Worm (Caenorhabditis elegans) whole organism, young adult: ENCODE results near the gene pes-10.
A peak's percentile ranks its signal among the peaks of the same experiment; 100 is the strongest.

Experiments used
- B0019.2 ChIP-seq: fragments of 200-800 bp; sonication (Bioruptor generic); conservative IDR thresholded peaks from 2 replicates; pipeline ENCODE4 v1.3.6; 2022; ENCODE audit warnings: missing genetic modification reagents, missing genetic modification characterization, missing compliant biosample characterization
- F37B4.10 ChIP-seq: fragments of 200-800 bp; sonication (Bioruptor generic); IDR thresholded peaks from 2 replicates; pipeline ENCODE4 v1.3.6; 2022; ENCODE audit warnings: missing genetic modification characterization, missing compliant biosample characterization
- F57A8.1 ChIP-seq: fragments of 200-800 bp; sonication (Bioruptor generic); optimal IDR thresholded peaks from 2 replicates; lab custom pipeline; 2018; ENCODE audit warnings: mild to moderate bottlenecking, missing genetic modification characterization, moderate library complexity, missing compliant biosample characterization
- K12H6.12 ChIP-seq: fragments of 200-800 bp; sonication (Bioruptor generic); optimal IDR thresholded peaks from 2 replicates; lab custom pipeline; 2018; ENCODE audit warnings: mild to moderate bottlenecking, missing genetic modification characterization, missing compliant biosample characterization
- T26A5.8 ChIP-seq: sonication (generic microtip); optimal IDR thresholded peaks from 2 replicates; lab custom pipeline; 2016; ENCODE audit warnings: missing genetic modification characterization, missing compliant biosample characterization
- Y56A3A.18 ChIP-seq: fragments of 200-800 bp; sonication (Bioruptor generic); IDR thresholded peaks from 2 replicates; pipeline ENCODE4 v1.3.6; 2022; ENCODE audit warnings: missing genetic modification reagents, missing genetic modification characterization, missing compliant biosample characterization
- atf-7 ChIP-seq: sonication (generic microtip); optimal IDR thresholded peaks from 2 replicates; lab custom pipeline; 2017; ENCODE audit warnings: mild to moderate bottlenecking, missing genetic modification characterization, missing compliant biosample characterization
- attf-5 ChIP-seq: fragments of 200-800 bp; sonication (Bioruptor generic); optimal IDR thresholded peaks from 2 replicates; lab custom pipeline; 2018; ENCODE audit warnings: mild to moderate bottlenecking, missing genetic modification characterization, missing compliant biosample characterization
- cebp-1 ChIP-seq, 2 experiments: fragments of 200-800 bp in 1 of 2; sonication (Bioruptor generic) in 1 of 2; sonication (generic microtip) in 1 of 2; IDR thresholded peaks in 1 of 2; optimal IDR thresholded peaks in 1 of 2; 2 replicates each; pipeline versions ENCODE4 v1.3.6 to Lab custom; 2017 to 2022; ENCODE audit warnings: missing compliant biosample characterization in 2 of 2, missing genetic modification characterization in 2 of 2, mild to moderate bottlenecking in 1 of 2, missing genetic modification reagents in 1 of 2, moderate library complexity in 1 of 2
- cebp-2 ChIP-seq: fragments of 200-800 bp; sonication (Bioruptor generic); IDR thresholded peaks from 2 replicates; pipeline ENCODE4 v1.3.6; 2022; ENCODE audit warnings: missing genetic modification characterization, missing compliant biosample characterization
- ceh-100 ChIP-seq: fragments of 200-800 bp; sonication (Bioruptor generic); IDR thresholded peaks from 2 replicates; pipeline ENCODE4 v1.3.6; 2022; ENCODE audit warnings: missing genetic modification reagents, missing genetic modification characterization, missing compliant biosample characterization
- ceh-79 ChIP-seq: sonication (generic microtip); optimal IDR thresholded peaks from 2 replicates; lab custom pipeline; 2017; ENCODE audit warnings: mild to moderate bottlenecking, missing genetic modification characterization, missing compliant biosample characterization
- ceh-91 ChIP-seq: fragments of 200-800 bp; sonication (Bioruptor generic); IDR thresholded peaks from 2 replicates; pipeline ENCODE4 v1.3.6; 2022; ENCODE audit warnings: missing genetic modification reagents, missing genetic modification characterization, missing compliant biosample characterization
- dpff-1 ChIP-seq: sonication (generic microtip); optimal IDR thresholded peaks from 2 replicates; lab custom pipeline; 2017; ENCODE audit warnings: mild to moderate bottlenecking, missing genetic modification characterization, missing compliant biosample characterization
- hlh-26 ChIP-seq: fragments of 200-800 bp; sonication (Bioruptor generic); conservative IDR thresholded peaks from 2 replicates; pipeline ENCODE4 v1.3.6; 2022; ENCODE audit warnings: missing genetic modification reagents, missing genetic modification characterization, missing compliant biosample characterization
- hmg-1.2 ChIP-seq: fragments of 200-800 bp; sonication (Bioruptor generic); IDR thresholded peaks from 2 replicates; pipeline ENCODE4 v1.3.6; 2022; ENCODE audit warnings: missing genetic modification reagents, missing genetic modification characterization, missing compliant biosample characterization
- hmg-20 ChIP-seq: fragments of 200-800 bp; sonication (Bioruptor generic); IDR thresholded peaks from 2 replicates; pipeline ENCODE4 v1.3.6; 2022; ENCODE audit warnings: missing genetic modification reagents, missing genetic modification characterization, missing compliant biosample characterization
- lin-35 ChIP-seq, 3 experiments: fragments of 150-350 bp in 2 of 3; sonication (generic microtip) in 1 of 3; optimal IDR thresholded peaks; 2 replicates each; lab custom pipeline; 2014 to 2018; ENCODE audit warnings: missing biosample characterization in 3 of 3, missing genetic modification characterization in 3 of 3, missing genetic modification reagents in 3 of 3
- lin-54 ChIP-seq: fragments of 200-800 bp; sonication (Bioruptor generic); optimal IDR thresholded peaks from 2 replicates; lab custom pipeline; 2018; ENCODE audit warnings: mild to moderate bottlenecking, missing genetic modification characterization, missing compliant biosample characterization
- lir-1 ChIP-seq: fragments of 200-800 bp; sonication (Bioruptor generic); conservative IDR thresholded peaks from 2 replicates; pipeline ENCODE4 v1.3.6; 2022; ENCODE audit warnings: missing genetic modification reagents, missing genetic modification characterization, missing compliant biosample characterization
- lsl-1 ChIP-seq: fragments of 200-800 bp; sonication (Bioruptor generic); optimal IDR thresholded peaks from 2 replicates; lab custom pipeline; 2018; ENCODE audit warnings: mild to moderate bottlenecking, missing genetic modification characterization, moderate library complexity, missing compliant biosample characterization
- lsy-27 ChIP-seq: sonication (generic microtip); optimal IDR thresholded peaks from 2 replicates; lab custom pipeline; 2017; ENCODE audit warnings: missing genetic modification characterization, mild to moderate bottlenecking, missing compliant biosample characterization, antibody characterized with exemption, missing genotype, borderline replicate concordance; ENCODE audit not compliant: insufficient read depth
- madf-10 ChIP-seq: sonication (generic microtip); optimal IDR thresholded peaks from 2 replicates; lab custom pipeline; 2016; ENCODE audit warnings: mild to moderate bottlenecking, missing genetic modification characterization, missing compliant biosample characterization
- madf-8 ChIP-seq: fragments of 200-800 bp; sonication (Bioruptor generic); conservative IDR thresholded peaks from 2 replicates; pipeline ENCODE4 v1.3.6; 2022; ENCODE audit warnings: missing genetic modification reagents, missing genetic modification characterization, missing compliant biosample characterization
- mcd-1 ChIP-seq: fragments of 200-800 bp; sonication (Bioruptor generic); IDR thresholded peaks from 2 replicates; pipeline ENCODE4 v1.3.6; 2022; ENCODE audit warnings: missing genetic modification reagents, missing genetic modification characterization, missing compliant biosample characterization
- nfyb-1 ChIP-seq: fragments of 200-800 bp; sonication (Bioruptor generic); IDR thresholded peaks from 2 replicates; pipeline ENCODE4 v1.3.6; 2022; ENCODE audit warnings: missing genetic modification reagents, missing genetic modification characterization, missing compliant biosample characterization
- nhr-80 ChIP-seq: sonication (generic microtip); optimal IDR thresholded peaks from 2 replicates; lab custom pipeline; 2016; ENCODE audit warnings: missing genetic modification characterization, missing compliant biosample characterization
- pha-4 ChIP-seq: fragments of 150-350 bp; sonication (generic microtip); optimal IDR thresholded peaks from 2 replicates; lab custom pipeline; 2014; ENCODE audit warnings: missing biosample characterization, missing genetic modification reagents, missing genetic modification characterization
- rcor-1 ChIP-seq: fragments of 200-800 bp; sonication (Bioruptor generic); IDR thresholded peaks from 2 replicates; pipeline ENCODE4 v1.3.6; 2022; ENCODE audit warnings: missing genetic modification reagents, missing genetic modification characterization, missing compliant biosample characterization
- repo-1 ChIP-seq: sonication (generic microtip); optimal IDR thresholded peaks from 2 replicates; lab custom pipeline; 2017; ENCODE audit warnings: mild to moderate bottlenecking, missing genetic modification characterization, missing compliant biosample characterization
- snpc-3.4 ChIP-seq: sonication (generic microtip); optimal IDR thresholded peaks from 2 replicates; lab custom pipeline; 2017; ENCODE audit warnings: missing genetic modification characterization, mild to moderate bottlenecking, missing compliant biosample characterization, antibody characterized with exemption, moderate library complexity, missing genotype, missing genetic modification reagents
- snpc-4 ChIP-seq, 5 experiments: fragments of 150-350 bp in 1 of 5; sonication (generic microtip) in 4 of 5; optimal IDR thresholded peaks; 2 replicates each; lab custom pipeline; 2014 to 2018; ENCODE audit warnings: missing genetic modification characterization in 5 of 5, missing biosample characterization in 3 of 5, antibody characterized with exemption in 2 of 5, mild to moderate bottlenecking in 2 of 5, missing compliant biosample characterization in 2 of 5, missing genotype in 2 of 5, moderate library complexity in 2 of 5, missing genetic modification reagents in 1 of 5
- tbp1 ChIP-seq: fragments of 200-800 bp; sonication (Bioruptor generic); optimal IDR thresholded peaks from 2 replicates; lab custom pipeline; 2018; ENCODE audit warnings: mild to moderate bottlenecking, missing genetic modification characterization, missing compliant biosample characterization
- tlf-1 ChIP-seq: fragments of 200-800 bp; sonication (Bioruptor generic); optimal IDR thresholded peaks from 2 replicates; lab custom pipeline; 2018; ENCODE audit warnings: mild to moderate bottlenecking, missing genetic modification characterization, missing compliant biosample characterization
- zfh-2 ChIP-seq: fragments of 200-800 bp; sonication (Bioruptor generic); conservative IDR thresholded peaks from 2 replicates; pipeline ENCODE4 v1.3.6; 2022; ENCODE audit warnings: missing genetic modification reagents, missing genetic modification characterization, missing compliant biosample characterization
- zim-3 ChIP-seq: sonication (generic microtip); optimal IDR thresholded peaks from 2 replicates; lab custom pipeline; 2017; ENCODE audit warnings: mild to moderate bottlenecking, missing genetic modification characterization, moderate library complexity, missing compliant biosample characterization
- ztf-25 ChIP-seq: fragments of 200-800 bp; sonication (Bioruptor generic); IDR thresholded peaks from 2 replicates; pipeline ENCODE4 v1.3.6; 2022; ENCODE audit warnings: missing genetic modification reagents, missing genetic modification characterization, missing compliant biosample characterization

The pes-10 gene

ce11 chrII:12806602-12807182 lies 40.9 kb downstream of the pes-10 start, which contains the start of gene spds-1:
Gene spds-1, plus strand, starts transcription at chrII:12806899.
- TF ChIP-seq zfh-2 (GFP tag; lab: Robert Waterston, UW) (peak; percentile 68), madf-10 (tag; lab: Kevin White, UChicago) (no peak), repo-1 (tag; lab: Kevin White, UChicago) (no peak), nhr-80 (tag; lab: Kevin White, UChicago) (peak; percentile 28)

ce11 chrII:12805765-12806384 lies 41.8 kb downstream of the pes-10 start:
- no peak for TF ChIP-seq snpc-4 (GFP tag; optimal IDR thresholded peaks at IDR 0.05; lab: Kevin White, UChicago)
- peak in 1 of 4 experiments; percentile 40 for TF ChIP-seq snpc-4 (tag; optimal IDR thresholded peaks at IDR 0.05; lab: Kevin White, UChicago)
- TF ChIP-seq snpc-3.4: no peak
- no peak for TF ChIP-seq lir-1 (GFP tag; lab: Robert Waterston, UW)
- no peak for TF ChIP-seq T26A5.8 (tag; lab: Kevin White, UChicago)
- no peak for TF ChIP-seq F57A8.1 (GFP tag; lab: Kevin White, UChicago)
- TF ChIP-seq hmg-20: no peak
- peak; percentile 17 for TF ChIP-seq atf-7 (tag; lab: Kevin White, UChicago)
- no peak for TF ChIP-seq cebp-1 (GFP tag; IDR thresholded peaks at IDR 0.05; lab: Robert Waterston, UW)
- TF ChIP-seq cebp-1 (tag; optimal IDR thresholded peaks at IDR 0.05; lab: Kevin White, UChicago): peak; percentile 55
- peak; percentile 57 for TF ChIP-seq mcd-1 (GFP tag; lab: Robert Waterston, UW)
- peak; percentile 40 for TF ChIP-seq attf-5 (GFP tag; lab: Kevin White, UChicago)
- no peak for TF ChIP-seq nhr-80 (tag; lab: Kevin White, UChicago)
- TF ChIP-seq zim-3 (tag; lab: Kevin White, UChicago): no peak
- no peak for TF ChIP-seq lsy-27 (tag; lab: Kevin White, UChicago)
- no peak for TF ChIP-seq Y56A3A.18 (GFP tag; lab: Robert Waterston, UW)
- no peak for TF ChIP-seq F37B4.10 (GFP tag; lab: Robert Waterston, UW)
- no peak for TF ChIP-seq pha-4
- TF ChIP-seq tbp1 (GFP tag; lab: Kevin White, UChicago): peak; percentile 3
- TF ChIP-seq lsl-1: peak; percentile 17
- TF ChIP-seq zfh-2 (GFP tag; lab: Robert Waterston, UW): peak; percentile 92
- TF ChIP-seq lin-54 (GFP tag; lab: Kevin White, UChicago): peak; percentile 14
- TF ChIP-seq ztf-25 (GFP tag; lab: Robert Waterston, UW): no peak
- no peak for TF ChIP-seq ceh-79 (tag; lab: Kevin White, UChicago)
- TF ChIP-seq hmg-1.2 (GFP tag; lab: Robert Waterston, UW): peak; percentile 85
- no peak for TF ChIP-seq B0019.2 (GFP tag; lab: Robert Waterston, UW)
- TF ChIP-seq rcor-1 (GFP tag; lab: Robert Waterston, UW): peak; percentile 16; the same call in 1 of the 2 replicates
- no peak for TF ChIP-seq ceh-91 (GFP tag; lab: Robert Waterston, UW)
- TF ChIP-seq K12H6.12 (tag; lab: Kevin White, UChicago): peak; percentile 28
- TF ChIP-seq tlf-1 (GFP tag; lab: Kevin White, UChicago): no peak
- TF ChIP-seq hlh-26 (GFP tag; lab: Robert Waterston, UW): no peak
- TF ChIP-seq ceh-100 (GFP tag; lab: Robert Waterston, UW): no peak
- peak in 1 of 3 experiments; percentile 54 for TF ChIP-seq lin-35 (GFP tag; optimal IDR thresholded peaks at IDR 0.05; lab: Kevin White, UChicago)
- no peak for TF ChIP-seq dpff-1 (tag; lab: Kevin White, UChicago)
- no peak for TF ChIP-seq cebp-2 (GFP tag; lab: Robert Waterston, UW)
- TF ChIP-seq nfyb-1 (GFP tag; lab: Robert Waterston, UW): 0 out of 2 replicates have a peak, but pooled peaks have one; percentile 28
- TF ChIP-seq madf-8: no peak
